Worm (Caenorhabditis elegans) whole organism, midembryonic: ENCODE results near the gene T09F3.7.

Source experiments
- T22C8.4 ChIP-seq: fragments of 200-800 bp; sonication (Bioruptor generic); IDR thresholded peaks from 2 replicates; pipeline ENCODE4 v1.3.6; 2022; ENCODE audit warnings: missing genetic modification characterization, missing compliant biosample characterization
- cog-1 ChIP-seq: sonication (generic microtip); optimal IDR thresholded peaks from 2 replicates; lab custom pipeline; 2016; ENCODE audit warnings: missing genetic modification characterization, missing compliant biosample characterization
- flt-1 ChIP-seq: fragments of 200-800 bp; sonication (Bioruptor generic); IDR thresholded peaks from 2 replicates; pipeline ENCODE4 v1.3.6; 2022; ENCODE audit warnings: missing genetic modification characterization, missing compliant biosample characterization
- med-1 ChIP-seq: sonication (generic microtip); optimal IDR thresholded peaks from 2 replicates; lab custom pipeline; 2017; ENCODE audit warnings: missing genetic modification characterization, mild to moderate bottlenecking, missing compliant biosample characterization, antibody characterized with exemption, missing genetic modification reagents; ENCODE audit not compliant: insufficient read depth
- ref-1 ChIP-seq: fragments of 200-800 bp; sonication (Bioruptor generic); conservative IDR thresholded peaks from 2 replicates; pipeline ENCODE4 v1.3.6; 2022; ENCODE audit warnings: missing genetic modification reagents, missing genetic modification characterization, missing compliant biosample characterization
- tab-1 ChIP-seq: fragments of 200-800 bp; sonication (Bioruptor generic); IDR thresholded peaks from 2 replicates; pipeline ENCODE4 v1.3.6; 2022; ENCODE audit warnings: missing genetic modification characterization, missing compliant biosample characterization

DNA sequence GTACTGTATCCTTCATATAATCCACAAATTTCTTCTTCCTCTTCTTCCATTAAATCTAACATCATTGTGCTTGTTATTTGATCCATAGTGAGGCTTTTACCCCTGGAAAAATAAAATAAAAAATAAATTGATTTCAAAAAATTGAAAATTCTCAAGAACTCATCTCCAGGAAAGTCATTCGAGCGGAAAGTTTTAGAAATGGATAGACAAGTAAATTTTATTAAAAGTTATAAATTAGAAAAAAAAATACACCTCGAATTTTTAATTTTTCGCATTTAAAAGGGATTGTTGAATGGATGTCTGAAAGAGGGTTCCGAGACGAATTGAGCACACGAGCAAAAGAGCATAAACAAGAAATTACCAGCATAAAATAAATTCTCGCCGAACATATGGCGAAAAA lies 31.0 kb downstream of the T09F3.7 start, which contains the start of gene frpr-21:
- TF ChIP-seq med-1, result no peak
- TF ChIP-seq ref-1 (GFP tag; lab: Robert Waterston, UW), result no peak
- TF ChIP-seq T22C8.4, result no peak
- TF ChIP-seq cog-1 (tag; lab: Kevin White, UChicago), result no peak
- TF ChIP-seq tab-1 (GFP tag; lab: Robert Waterston, UW), result no peak
- TF ChIP-seq flt-1, result no peak
